Worm (Caenorhabditis elegans) whole organism, L2 larva: Measurements from ENCODE around the gene dod-21.

Experiments
- elt-3 ChIP-seq: sonication (generic microtip); optimal IDR thresholded peaks from 2 replicates; lab custom pipeline; 2017; ENCODE audit warnings: missing biosample characterization, missing genetic modification characterization
- lin-39 ChIP-seq: fragments of 150-350 bp; optimal IDR thresholded peaks from 2 replicates; lab custom pipeline; 2014; ENCODE audit warnings: missing biosample characterization, missing genetic modification reagents, missing genetic modification characterization
- nhr-23 ChIP-seq: fragments of 150-350 bp; optimal IDR thresholded peaks from 2 replicates; lab custom pipeline; 2014; ENCODE audit warnings: missing biosample characterization, missing genetic modification reagents, missing genetic modification characterization
- snpc-4 ChIP-seq: fragments of 150-350 bp; optimal IDR thresholded peaks from 2 replicates; lab custom pipeline; 2014; ENCODE audit warnings: missing biosample characterization, missing genetic modification characterization
- zag-1 ChIP-seq: fragments of 150-350 bp; optimal IDR thresholded peaks from 2 replicates; lab custom pipeline; 2014; ENCODE audit warnings: missing biosample characterization, missing genetic modification characterization

DNA sequence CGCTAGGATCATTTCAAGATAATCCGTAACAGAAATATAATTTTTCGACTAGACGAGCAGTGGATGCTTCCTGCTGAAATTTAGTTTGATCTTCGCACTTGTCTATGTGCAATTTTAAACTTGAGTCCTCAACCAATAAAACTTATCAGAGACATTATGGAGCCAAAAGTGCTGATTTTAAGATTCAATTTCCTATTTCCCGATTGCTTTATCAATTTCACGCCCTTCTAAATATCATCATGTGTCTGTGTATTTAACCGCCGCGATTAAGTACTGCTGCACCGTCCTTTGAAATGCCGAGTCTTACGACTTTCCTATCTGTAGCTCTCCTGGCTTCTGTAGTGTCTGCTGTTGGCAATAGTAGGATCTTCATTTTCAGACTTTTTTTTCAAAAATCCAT lies 15.5 kb upstream of the dod-21 start, which contains the start of gene C32H11.4:
- TF ChIP-seq zag-1 (tag; lab: Kevin White, UChicago) (no peak), lin-39 (tag; lab: Kevin White, UChicago) (no peak), snpc-4 (no peak), elt-3 (tag; lab: Kevin White, UChicago) (no peak), nhr-23 (tag; lab: Kevin White, UChicago) (no peak)
